Worm (Caenorhabditis elegans) whole organism, L1 larva: ENCODE measurements around the gene dgn-2.

Experiments
- C04F5.9 ChIP-seq: sonication (generic microtip); optimal IDR thresholded peaks from 2 replicates; lab custom pipeline; 2016; ENCODE audit warnings: missing genetic modification characterization, missing compliant biosample characterization
- F16B12.6 ChIP-seq: fragments of 150-350 bp; optimal IDR thresholded peaks from 2 replicates; lab custom pipeline; 2014; ENCODE audit warnings: missing biosample characterization, missing genetic modification characterization
- Y116A8C.19 ChIP-seq: sonication (generic microtip); optimal IDR thresholded peaks from 2 replicates; lab custom pipeline; 2016; ENCODE audit warnings: missing compliant biosample characterization, missing genetic modification characterization, borderline replicate concordance
- aha-1 ChIP-seq: fragments of 150-350 bp; optimal IDR thresholded peaks from 2 replicates; lab custom pipeline; 2014; ENCODE audit warnings: missing biosample characterization, missing genetic modification characterization
- alr-1 ChIP-seq: fragments of 200-800 bp; sonication (Bioruptor generic); optimal IDR thresholded peaks from 2 replicates; lab custom pipeline; 2018; ENCODE audit warnings: borderline replicate concordance, mild to moderate bottlenecking, missing genetic modification characterization, missing compliant biosample characterization
- aly-2 ChIP-seq: fragments of 150-350 bp; optimal IDR thresholded peaks from 2 replicates; lab custom pipeline; 2014; ENCODE audit warnings: missing biosample characterization, missing genetic modification characterization
- blmp-1 ChIP-seq: fragments of 150-350 bp; optimal IDR thresholded peaks from 2 replicates; lab custom pipeline; 2014; ENCODE audit warnings: missing biosample characterization, missing genetic modification characterization
- ceh-8 ChIP-seq: fragments of 200-800 bp; sonication (Bioruptor generic); optimal IDR thresholded peaks from 2 replicates; lab custom pipeline; 2018; ENCODE audit warnings: mild to moderate bottlenecking, missing genetic modification characterization, moderate library complexity, missing compliant biosample characterization
- ceh-90 ChIP-seq: sonication (generic microtip); optimal IDR thresholded peaks from 2 replicates; lab custom pipeline; 2016; ENCODE audit warnings: missing genetic modification characterization, missing compliant biosample characterization
- ces-1 ChIP-seq: fragments of 150-350 bp; optimal IDR thresholded peaks from 2 replicates; lab custom pipeline; 2014; ENCODE audit warnings: missing biosample characterization, missing genetic modification reagents, missing genetic modification characterization
- dpl-1 ChIP-seq, 3 experiments: fragments of 150-350 bp in 2 of 3; sonication (generic microtip) in 1 of 3; optimal IDR thresholded peaks; 2 replicates each; lab custom pipeline; 2014 to 2017; ENCODE audit warnings: missing biosample characterization in 3 of 3, missing genetic modification characterization in 3 of 3, missing genetic modification reagents in 3 of 3
- dsc-1 ChIP-seq: sonication (generic microtip); optimal IDR thresholded peaks from 2 replicates; lab custom pipeline; 2016; ENCODE audit warnings: mild to moderate bottlenecking, missing genetic modification characterization, missing compliant biosample characterization
- efl-1 ChIP-seq, 4 experiments: fragments of 150-350 bp; optimal IDR thresholded peaks in 3 of 4; peaks in 1 of 4; 1 replicate in 1 of 4; 2 replicates in 3 of 4; lab custom pipeline; 2014; ENCODE audit warnings: missing biosample characterization in 2 of 4, missing genetic modification characterization in 2 of 4, missing genetic modification reagents in 2 of 4
- egl-13 ChIP-seq: sonication (generic microtip); optimal IDR thresholded peaks from 2 replicates; lab custom pipeline; 2016; ENCODE audit warnings: missing genotype, missing genetic modification reagents, missing genetic modification characterization, missing compliant biosample characterization
- egl-27 ChIP-seq, 2 experiments: fragments of 150-350 bp in 1 of 2; sonication (generic microtip); optimal IDR thresholded peaks; 3 replicates each; lab custom pipeline; 2017 to 2018; ENCODE audit warnings: missing biosample characterization in 2 of 2, missing genetic modification characterization in 2 of 2, missing genetic modification reagents in 2 of 2
- elt-3 ChIP-seq, 6 experiments: fragments of 150-350 bp in 1 of 6; sonication (generic microtip); optimal IDR thresholded peaks; 2 replicates each; lab custom pipeline; 2017 to 2018; ENCODE audit warnings: missing biosample characterization in 6 of 6, missing genetic modification characterization in 6 of 6, inconsistent platforms in 1 of 6
- fkh-10 ChIP-seq: sonication (generic microtip); optimal IDR thresholded peaks from 2 replicates; lab custom pipeline; 2017; ENCODE audit warnings: missing biosample characterization, missing genetic modification reagents, missing genetic modification characterization
- fos-1 ChIP-seq: fragments of 150-350 bp; optimal IDR thresholded peaks from 2 replicates; lab custom pipeline; 2014; ENCODE audit warnings: missing biosample characterization, missing genetic modification characterization
- grh-1 ChIP-seq: fragments of 200-800 bp; sonication (Bioruptor generic); IDR thresholded peaks from 2 replicates; pipeline ENCODE4 v1.3.6; 2022; ENCODE audit warnings: missing genetic modification reagents, missing genetic modification characterization, missing compliant biosample characterization
- hlh-17 ChIP-seq: fragments of 200-800 bp; sonication (Bioruptor generic); optimal IDR thresholded peaks from 2 replicates; lab custom pipeline; 2018; ENCODE audit warnings: missing genetic modification characterization, mild to moderate bottlenecking, missing compliant biosample characterization, moderate library complexity, borderline replicate concordance
- hpl-2 ChIP-seq: fragments of 150-350 bp; optimal IDR thresholded peaks from 2 replicates; lab custom pipeline; 2014; ENCODE audit warnings: missing biosample characterization, missing genetic modification reagents, missing genetic modification characterization
- isw-1 ChIP-seq: fragments of 200-800 bp; sonication (Bioruptor generic); IDR thresholded peaks from 2 replicates; pipeline ENCODE4 v1.3.6; 2022; ENCODE audit warnings: missing genetic modification characterization, missing compliant biosample characterization
- lin-14 ChIP-seq: fragments of 200-800 bp; sonication (Bioruptor generic); optimal IDR thresholded peaks from 2 replicates; lab custom pipeline; 2018; ENCODE audit warnings: mild to moderate bottlenecking, missing genetic modification characterization, moderate library complexity, missing compliant biosample characterization
- lin-15B ChIP-seq: fragments of 150-350 bp; sonication (generic microtip); optimal IDR thresholded peaks from 3 replicates; lab custom pipeline; 2014; ENCODE audit warnings: missing biosample characterization, missing genetic modification characterization
- lin-35 ChIP-seq, 2 experiments: fragments of 150-350 bp; optimal IDR thresholded peaks; 2 replicates each; lab custom pipeline; 2014; ENCODE audit warnings: missing biosample characterization in 2 of 2, missing genetic modification characterization in 2 of 2, missing genetic modification reagents in 2 of 2
- lin-39 ChIP-seq: fragments of 150-350 bp; optimal IDR thresholded peaks from 2 replicates; lab custom pipeline; 2014; ENCODE audit warnings: missing biosample characterization, missing genetic modification reagents, missing genetic modification characterization
- lsy-2 ChIP-seq, 2 experiments: fragments of 150-350 bp; optimal IDR thresholded peaks; 2 replicates each; lab custom pipeline; 2014; ENCODE audit warnings: missing biosample characterization in 2 of 2, missing genetic modification characterization in 2 of 2
- mab-9 ChIP-seq: fragments of 200-800 bp; sonication (Bioruptor generic); IDR thresholded peaks from 2 replicates; pipeline ENCODE4 v1.3.6; 2022; ENCODE audit warnings: missing genetic modification reagents, missing genetic modification characterization, missing compliant biosample characterization
- mdl-1 ChIP-seq, 2 experiments: fragments of 150-350 bp; optimal IDR thresholded peaks; 2 replicates each; lab custom pipeline; 2014 to 2017; ENCODE audit warnings: missing biosample characterization in 2 of 2, missing genetic modification characterization in 2 of 2, inconsistent platforms in 1 of 2
- nhr-11 ChIP-seq: fragments of 150-350 bp; optimal IDR thresholded peaks from 2 replicates; lab custom pipeline; 2014; ENCODE audit warnings: missing biosample characterization, missing genetic modification characterization
- nhr-19 ChIP-seq: fragments of 200-800 bp; sonication (Bioruptor generic); conservative IDR thresholded peaks from 2 replicates; pipeline ENCODE4 v1.3.6; 2022; ENCODE audit warnings: missing genetic modification characterization, missing compliant biosample characterization
- nhr-20 ChIP-seq: sonication (generic microtip); optimal IDR thresholded peaks from 2 replicates; lab custom pipeline; 2016; ENCODE audit warnings: mild to moderate bottlenecking, missing genetic modification characterization, missing compliant biosample characterization
- nhr-237 ChIP-seq: fragments of 150-350 bp; optimal IDR thresholded peaks from 2 replicates; lab custom pipeline; 2014; ENCODE audit warnings: missing biosample characterization, missing genetic modification characterization
- nhr-28 ChIP-seq: fragments of 150-350 bp; optimal IDR thresholded peaks from 2 replicates; lab custom pipeline; 2014; ENCODE audit warnings: missing biosample characterization, missing genetic modification characterization
- nhr-71 ChIP-seq: sonication (generic microtip); optimal IDR thresholded peaks from 2 replicates; lab custom pipeline; 2016; ENCODE audit warnings: mild to moderate bottlenecking, missing genetic modification characterization, moderate library complexity, missing compliant biosample characterization
- nhr-90 ChIP-seq: sonication (generic microtip); optimal IDR thresholded peaks from 2 replicates; lab custom pipeline; 2016; ENCODE audit warnings: mild to moderate bottlenecking, missing genetic modification characterization, missing compliant biosample characterization; ENCODE audit not compliant: poor library complexity
- pax-3 ChIP-seq: fragments of 200-800 bp; sonication (Bioruptor generic); optimal IDR thresholded peaks from 2 replicates; lab custom pipeline; 2018; ENCODE audit warnings: mild to moderate bottlenecking, missing genetic modification characterization, moderate library complexity, missing compliant biosample characterization
- rnt-1 ChIP-seq: sonication (generic microtip); optimal IDR thresholded peaks from 2 replicates; lab custom pipeline; 2016; ENCODE audit warnings: mild to moderate bottlenecking, missing genetic modification characterization, moderate library complexity, missing compliant biosample characterization
- skn-1 ChIP-seq: fragments of 150-350 bp; optimal IDR thresholded peaks from 2 replicates; lab custom pipeline; 2014; ENCODE audit warnings: missing biosample characterization, missing genetic modification characterization
- snpc-4 ChIP-seq: fragments of 150-350 bp; optimal IDR thresholded peaks from 2 replicates; lab custom pipeline; 2014; ENCODE audit warnings: missing biosample characterization, missing genetic modification characterization
- snu-23 ChIP-seq: sonication (generic microtip); optimal IDR thresholded peaks from 2 replicates; lab custom pipeline; 2016; ENCODE audit warnings: missing genetic modification characterization, missing compliant biosample characterization
- sox-4 ChIP-seq: sonication (generic microtip); optimal IDR thresholded peaks from 2 replicates; lab custom pipeline; 2016; ENCODE audit warnings: missing genetic modification characterization, missing compliant biosample characterization
- sup-37 ChIP-seq: fragments of 200-800 bp; sonication (Bioruptor generic); optimal IDR thresholded peaks from 2 replicates; lab custom pipeline; 2018; ENCODE audit warnings: mild to moderate bottlenecking, missing genetic modification characterization, missing compliant biosample characterization
- tbx-2 ChIP-seq: sonication (generic microtip); optimal IDR thresholded peaks from 2 replicates; lab custom pipeline; 2016; ENCODE audit warnings: missing genetic modification characterization, missing compliant biosample characterization
- unc-130 ChIP-seq: fragments of 150-350 bp; optimal IDR thresholded peaks from 2 replicates; lab custom pipeline; 2017; ENCODE audit warnings: missing biosample characterization, missing genetic modification characterization, inconsistent platforms
- unc-30 ChIP-seq: sonication (generic microtip); optimal IDR thresholded peaks from 2 replicates; lab custom pipeline; 2017; ENCODE audit warnings: missing biosample characterization, missing genetic modification characterization
- unc-62 ChIP-seq: fragments of 150-350 bp; optimal IDR thresholded peaks from 2 replicates; lab custom pipeline; 2014; ENCODE audit warnings: missing biosample characterization, missing genetic modification reagents, missing genetic modification characterization
- unc-86 ChIP-seq: sonication (generic microtip); optimal IDR thresholded peaks from 2 replicates; lab custom pipeline; 2016; ENCODE audit warnings: missing genetic modification characterization, missing compliant biosample characterization
- unc-98 ChIP-seq: fragments of 200-800 bp; sonication (Bioruptor generic); IDR thresholded peaks from 2 replicates; pipeline ENCODE4 v1.3.6; 2022; ENCODE audit warnings: missing genetic modification characterization, missing compliant biosample characterization
- vab-15 ChIP-seq: sonication (generic microtip); optimal IDR thresholded peaks from 2 replicates; lab custom pipeline; 2017; ENCODE audit warnings: missing genotype, mild to moderate bottlenecking, missing genetic modification characterization, missing compliant biosample characterization
- xbp-1 ChIP-seq: sonication (generic microtip); optimal IDR thresholded peaks from 2 replicates; lab custom pipeline; 2016; ENCODE audit warnings: missing genetic modification characterization, missing compliant biosample characterization
- ztf-11 ChIP-seq, 2 experiments: sonication (generic microtip); optimal IDR thresholded peaks; 2 replicates each; lab custom pipeline; 2016 to 2017; ENCODE audit warnings: missing genetic modification characterization in 2 of 2, missing biosample characterization in 1 of 2, missing compliant biosample characterization in 1 of 2

The dgn-2 gene

ce11 chrX:1319708-1320107, 47.6 kb downstream of the dgn-2 start:
- TF ChIP-seq C04F5.9 (tag; lab: Kevin White, UChicago) (no peak), fkh-10 (GFP tag; lab: Kevin White, UChicago) (no peak), tbx-2 (tag; lab: Kevin White, UChicago) (peak; percentile 67), egl-27 (tag; optimal IDR thresholded peaks at IDR 0.05; lab: Kevin White, UChicago) (no peak), hpl-2 (GFP tag; lab: Kevin White, UChicago) (peak; percentile 3), dsc-1 (peak; percentile 31), unc-62 (no peak), nhr-237 (tag; lab: Kevin White, UChicago) (no peak), egl-13 (tag; lab: Kevin White, UChicago) (no peak), lin-14 (peak; percentile 92), nhr-90 (peak; percentile 58), Y116A8C.19 (tag; lab: Kevin White, UChicago) (no peak), sup-37 (GFP tag; lab: Kevin White, UChicago) (peak; percentile 8), lin-15B (no peak), efl-1 (optimal IDR thresholded peaks at IDR 0.05; lab: Kevin White, UChicago) (peak; percentile 14 to 25), efl-1 (GFP tag; optimal IDR thresholded peaks at IDR 0.05 in 1 of 2; lab: Kevin White, UChicago) (peak in 1 of 2 experiments; percentile 69), sox-4 (tag; lab: Kevin White, UChicago) (no peak), skn-1 (tag; lab: Kevin White, UChicago) (peak; percentile 78), ces-1 (no peak), mab-9 (GFP tag; lab: Robert Waterston, UW) (0 out of 2 replicates have a peak, but pooled peaks have one; percentile 14), isw-1 (GFP tag; lab: Robert Waterston, UW) (peak; percentile 34), dpl-1 (GFP tag; optimal IDR thresholded peaks at IDR 0.05; lab: Kevin White, UChicago) (no peak), elt-3 (tag; optimal IDR thresholded peaks at IDR 0.05; lab: Kevin White, UChicago) (peak in 1 of 6 experiments; percentile 0), ztf-11 (tag; optimal IDR thresholded peaks at IDR 0.05; lab: Kevin White, UChicago) (peak in 1 of 2 experiments; percentile 10), rnt-1 (tag; lab: Kevin White, UChicago) (peak; percentile 62), unc-98 (GFP tag; lab: Robert Waterston, UW) (no peak), aha-1 (tag; lab: Kevin White, UChicago) (no peak), fos-1 (tag; lab: Kevin White, UChicago) (no peak), nhr-28 (tag; lab: Kevin White, UChicago) (no peak), nhr-19 (GFP tag; lab: Robert Waterston, UW) (peak; percentile 45), snu-23 (GFP tag; lab: Kevin White, UChicago) (peak; percentile 64), aly-2 (tag; lab: Kevin White, UChicago) (no peak), alr-1 (tag; lab: Kevin White, UChicago) (no peak), xbp-1 (tag; lab: Kevin White, UChicago) (peak; percentile 22), grh-1 (GFP tag; lab: Robert Waterston, UW) (no peak), unc-130 (tag; lab: Kevin White, UChicago) (peak; percentile 6), blmp-1 (tag; lab: Kevin White, UChicago) (no peak), nhr-71 (tag; lab: Kevin White, UChicago) (peak; percentile 74), lin-35 (GFP tag; optimal IDR thresholded peaks at IDR 0.05; lab: Kevin White, UChicago) (peak; percentile 22 to 54), pax-3 (tag; lab: Kevin White, UChicago) (no peak), ceh-8 (peak; percentile 47), vab-15 (tag; lab: Kevin White, UChicago) (no peak), lin-39 (tag; lab: Kevin White, UChicago) (no peak), unc-86 (tag; lab: Kevin White, UChicago) (peak; percentile 2), nhr-11 (tag; lab: Kevin White, UChicago) (no peak), hlh-17 (GFP tag; lab: Kevin White, UChicago) (no peak), snpc-4 (tag; lab: Kevin White, UChicago) (peak; percentile 46), lsy-2 (tag; optimal IDR thresholded peaks at IDR 0.05; lab: Kevin White, UChicago) (peak; percentile 1 to 50), F16B12.6 (tag; lab: Kevin White, UChicago) (no peak), mdl-1 (tag; optimal IDR thresholded peaks at IDR 0.05; lab: Kevin White, UChicago) (peak in 1 of 2 experiments; percentile 56), nhr-20 (tag; lab: Kevin White, UChicago) (peak; percentile 72), ceh-90 (tag; lab: Kevin White, UChicago) (no peak), unc-30 (tag; lab: Kevin White, UChicago) (no peak)
